Fruit fly (Drosophila melanogaster) whole organism, embryonic: Measurements from ENCODE around the gene RpS2.

Source experiments
- ATbp ChIP-seq: fragments of 200-800 bp; sonication (Bioruptor generic); optimal IDR thresholded peaks from 2 replicates; lab custom pipeline; 2017; ENCODE audit warnings: missing biosample characterization, mild to moderate bottlenecking, missing genetic modification characterization, missing genetic modification reagents
- B-H1 ChIP-seq: fragments of 200-800 bp; sonication (Bioruptor generic); IDR thresholded peaks from 3 replicates; pipeline ENCODE4 v1.3.6; 2022; ENCODE audit warnings: missing biosample characterization, missing genetic modification characterization
- CG12071 ChIP-seq: fragments of 200-800 bp; sonication (Bioruptor generic); optimal IDR thresholded peaks from 3 replicates; lab custom pipeline; 2018; ENCODE audit warnings: missing biosample characterization, mild to moderate bottlenecking, missing genetic modification characterization
- CG12104 ChIP-seq: fragments of 200-800 bp; sonication (Bioruptor generic); optimal IDR thresholded peaks from 3 replicates; lab custom pipeline; 2016; ENCODE audit warnings: missing biosample characterization, missing genetic modification characterization
- CG12659 ChIP-seq: fragments of 200-800 bp; sonication (Bioruptor generic); optimal IDR thresholded peaks from 3 replicates; lab custom pipeline; 2017; ENCODE audit warnings: mild to moderate bottlenecking, missing biosample characterization, missing genetic modification reagents, missing genetic modification characterization
- CG13775 ChIP-seq: fragments of 200-800 bp; sonication (Bioruptor generic); optimal IDR thresholded peaks from 3 replicates; lab custom pipeline; 2017; ENCODE audit warnings: missing biosample characterization, mild to moderate bottlenecking, missing genetic modification characterization
- CG16813 ChIP-seq: fragments of 200-800 bp; sonication (Bioruptor generic); IDR thresholded peaks from 3 replicates; pipeline ENCODE4 v1.3.6; 2022; ENCODE audit warnings: missing biosample characterization, missing genetic modification characterization; ENCODE audit not compliant: partially characterized antibody
- CG17361 ChIP-seq: fragments of 200-800 bp; sonication (Bioruptor generic); IDR thresholded peaks from 3 replicates; pipeline ENCODE4 v1.3.6; 2022; ENCODE audit warnings: missing biosample characterization, missing genetic modification characterization
- CG17385 ChIP-seq: fragments of 200-800 bp; sonication (Bioruptor generic); optimal IDR thresholded peaks from 3 replicates; lab custom pipeline; 2018; ENCODE audit warnings: missing biosample characterization, mild to moderate bottlenecking, missing genetic modification characterization
- CG17829 ChIP-seq: fragments of 200-800 bp; optimal IDR thresholded peaks from 2 replicates; lab custom pipeline; 2019; ENCODE audit warnings: missing biosample characterization, mild to moderate bottlenecking, missing genetic modification characterization, moderate library complexity
- CG18764 ChIP-seq: fragments of 200-800 bp; sonication (Bioruptor generic); optimal IDR thresholded peaks from 3 replicates; lab custom pipeline; 2016; ENCODE audit warnings: missing biosample characterization, missing genetic modification characterization
- CG30020 ChIP-seq: fragments of 200-800 bp; optimal IDR thresholded peaks from 2 replicates; lab custom pipeline; 2019; ENCODE audit warnings: missing biosample characterization, mild to moderate bottlenecking, missing genetic modification characterization, moderate library complexity
- CG31441 ChIP-seq: fragments of 200-800 bp; sonication (Bioruptor generic); IDR thresholded peaks from 2 replicates; pipeline ENCODE4 v1.3.6; 2022; ENCODE audit warnings: missing biosample characterization, missing genetic modification characterization
- CG33213 ChIP-seq: fragments of 200-800 bp; sonication (Bioruptor generic); optimal IDR thresholded peaks from 3 replicates; lab custom pipeline; 2016; ENCODE audit warnings: missing biosample characterization, missing genetic modification characterization
- CG4328 ChIP-seq: fragments of 200-800 bp; sonication (Bioruptor generic); optimal IDR thresholded peaks from 3 replicates; lab custom pipeline; 2017; ENCODE audit warnings: missing biosample characterization, missing genetic modification reagents, missing genetic modification characterization
- CG7271 ChIP-seq: fragments of 200-800 bp; sonication (Bioruptor generic); optimal IDR thresholded peaks from 2 replicates; lab custom pipeline; 2018; ENCODE audit warnings: missing biosample characterization, mild to moderate bottlenecking, missing genetic modification characterization, moderate library complexity
- CG7745 ChIP-seq: fragments of 200-800 bp; sonication (Bioruptor generic); optimal IDR thresholded peaks from 2 replicates; lab custom pipeline; 2018; ENCODE audit warnings: missing biosample characterization, mild to moderate bottlenecking, missing genetic modification characterization, moderate library complexity
- CG8765 ChIP-seq: fragments of 200-800 bp; sonication (Bioruptor generic); IDR thresholded peaks from 2 replicates; pipeline ENCODE4 v1.3.6; 2022; ENCODE audit warnings: missing biosample characterization, missing genetic modification characterization
- Chrac-16 ChIP-seq: fragments of 200-800 bp; sonication (Bioruptor generic); optimal IDR thresholded peaks from 3 replicates; lab custom pipeline; 2016; ENCODE audit warnings: missing biosample characterization, missing genetic modification characterization
- Deaf1 ChIP-seq: fragments of 200-800 bp; optimal IDR thresholded peaks from 3 replicates; lab custom pipeline; 2019; ENCODE audit warnings: missing biosample characterization, mild to moderate bottlenecking, missing genetic modification characterization, moderate library complexity
- Dref ChIP-seq: fragments of 200-800 bp; sonication (Bioruptor generic); IDR thresholded peaks from 2 replicates; pipeline ENCODE4 v1.3.6; 2022; ENCODE audit warnings: missing biosample characterization, missing genetic modification characterization
- Drgx ChIP-seq: fragments of 200-800 bp; sonication (Bioruptor generic); IDR thresholded peaks from 2 replicates; pipeline ENCODE4 v1.3.6; 2022; ENCODE audit warnings: missing biosample characterization, missing genetic modification characterization
- Hr39 ChIP-seq: fragments of >200 bp; optimal IDR thresholded peaks from 2 replicates; lab custom pipeline; 2017
- Jarid2 ChIP-seq: fragments of 200-800 bp; sonication (Bioruptor generic); optimal IDR thresholded peaks from 3 replicates; lab custom pipeline; 2017; ENCODE audit warnings: mild to moderate bottlenecking, missing biosample characterization, missing genetic modification reagents, missing genetic modification characterization
- Lim3 ChIP-seq: fragments of 200-800 bp; sonication (Bioruptor generic); IDR thresholded peaks from 2 replicates; pipeline ENCODE4 v1.3.6; 2022; ENCODE audit warnings: missing biosample characterization, missing genetic modification characterization
- Max ChIP-seq: fragments of 200-800 bp; sonication (Bioruptor generic); optimal IDR thresholded peaks from 2 replicates; lab custom pipeline; 2016; ENCODE audit warnings: missing biosample characterization, mild to moderate bottlenecking, missing genetic modification characterization
- Myb ChIP-seq: fragments of 200-800 bp; sonication (Bioruptor generic); optimal IDR thresholded peaks from 2 replicates; lab custom pipeline; 2016; ENCODE audit warnings: missing biosample characterization, missing genetic modification characterization
- Nf-YC ChIP-seq: fragments of 200-800 bp; optimal IDR thresholded peaks from 3 replicates; lab custom pipeline; 2019; ENCODE audit warnings: missing biosample characterization, mild to moderate bottlenecking, missing genetic modification characterization, moderate library complexity
- NfI ChIP-seq: fragments of 200-800 bp; sonication (Bioruptor generic); optimal IDR thresholded peaks from 3 replicates; lab custom pipeline; 2018; ENCODE audit warnings: missing biosample characterization, mild to moderate bottlenecking, missing genetic modification characterization, moderate library complexity
- Sin3A ChIP-seq: fragments of >200 bp; optimal IDR thresholded peaks from 2 replicates; lab custom pipeline; 2018
- Usf ChIP-seq: fragments of 200-800 bp; sonication (Bioruptor generic); optimal IDR thresholded peaks from 2 replicates; lab custom pipeline; 2017; ENCODE audit warnings: missing genotype, missing biosample characterization, missing genetic modification characterization
- az2 ChIP-seq: fragments of 200-800 bp; sonication (Bioruptor generic); optimal IDR thresholded peaks from 3 replicates; lab custom pipeline; 2016; ENCODE audit warnings: missing biosample characterization, missing genetic modification characterization
- bsh ChIP-seq, 2 experiments: fragments of 200-800 bp; sonication (Bioruptor generic); optimal IDR thresholded peaks; 2 replicates each; lab custom pipeline; 2017 to 2018; ENCODE audit warnings: mild to moderate bottlenecking in 2 of 2, missing biosample characterization in 2 of 2, missing genetic modification characterization in 2 of 2, moderate library complexity in 1 of 2
- crp ChIP-seq, 2 experiments: fragments of 200-800 bp; sonication (Bioruptor generic); optimal IDR thresholded peaks; 2 replicates in 1 of 2; 3 replicates in 1 of 2; lab custom pipeline; 2017; ENCODE audit warnings: missing biosample characterization in 2 of 2, missing genetic modification characterization in 2 of 2, mild to moderate bottlenecking in 1 of 2, moderate library complexity in 1 of 2
- dpn ChIP-seq, 2 experiments: fragments of 200-800 bp; sonication (Bioruptor generic); optimal IDR thresholded peaks; 3 replicates each; lab custom pipeline; 2016; ENCODE audit warnings: missing biosample characterization in 2 of 2, missing genetic modification characterization in 2 of 2
- eyg ChIP-seq: fragments of 200-800 bp; sonication (Bioruptor generic); optimal IDR thresholded peaks from 3 replicates; lab custom pipeline; 2016; ENCODE audit warnings: missing biosample characterization, missing genetic modification characterization
- fd3F ChIP-seq: fragments of 200-800 bp; sonication (Bioruptor generic); optimal IDR thresholded peaks from 2 replicates; lab custom pipeline; 2018; ENCODE audit warnings: missing biosample characterization, mild to moderate bottlenecking, missing genetic modification characterization, moderate library complexity
- fd96Cb ChIP-seq: fragments of 200-800 bp; sonication (Bioruptor generic); optimal IDR thresholded peaks from 2 replicates; lab custom pipeline; 2018; ENCODE audit warnings: missing biosample characterization, mild to moderate bottlenecking, missing genetic modification characterization, moderate library complexity
- gcm ChIP-seq: fragments of 200-800 bp; sonication (Bioruptor generic); optimal IDR thresholded peaks from 2 replicates; lab custom pipeline; 2019; ENCODE audit warnings: missing biosample characterization, mild to moderate bottlenecking, missing genetic modification characterization, moderate library complexity
- gfzf ChIP-seq: fragments of 200-800 bp; sonication (Bioruptor generic); optimal IDR thresholded peaks from 2 replicates; lab custom pipeline; 2016; ENCODE audit warnings: missing biosample characterization, mild to moderate bottlenecking, missing genetic modification characterization, moderate library complexity
- inv ChIP-seq: fragments of 200-800 bp; sonication (Bioruptor generic); IDR thresholded peaks from 2 replicates; pipeline ENCODE4 v1.3.6; 2022; ENCODE audit warnings: missing biosample characterization, missing genetic modification characterization; ENCODE audit not compliant: partially characterized antibody
- kni ChIP-seq: fragments of 200-800 bp; sonication (Bioruptor generic); optimal IDR thresholded peaks from 3 replicates; lab custom pipeline; 2017; ENCODE audit warnings: mild to moderate bottlenecking, missing biosample characterization, missing genetic modification reagents, missing genetic modification characterization
- mld ChIP-seq: fragments of 200-800 bp; sonication (Bioruptor generic); IDR thresholded peaks from 3 replicates; pipeline ENCODE4 v1.3.6; 2022; ENCODE audit warnings: missing biosample characterization, missing genetic modification characterization; ENCODE audit not compliant: partially characterized antibody
- salm ChIP-seq: fragments of 200-800 bp; sonication (Bioruptor generic); optimal IDR thresholded peaks from 2 replicates; lab custom pipeline; 2018; ENCODE audit warnings: missing biosample characterization, mild to moderate bottlenecking, missing genetic modification characterization
- sd ChIP-seq: fragments of 200-800 bp; sonication (Bioruptor generic); optimal IDR thresholded peaks from 3 replicates; lab custom pipeline; 2018; ENCODE audit warnings: missing biosample characterization, mild to moderate bottlenecking, missing genetic modification characterization, moderate library complexity
- shn ChIP-seq: fragments of 200-800 bp; sonication (Bioruptor generic); optimal IDR thresholded peaks from 3 replicates; lab custom pipeline; 2016; ENCODE audit warnings: missing biosample characterization, missing genetic modification characterization
- so ChIP-seq: fragments of 200-800 bp; sonication (Bioruptor generic); IDR thresholded peaks from 3 replicates; pipeline ENCODE4 v1.3.6; 2022; ENCODE audit warnings: missing biosample characterization, missing genetic modification characterization
- stwl ChIP-seq: fragments of 200-800 bp; sonication (Bioruptor generic); optimal IDR thresholded peaks from 3 replicates; lab custom pipeline; 2018; ENCODE audit warnings: missing biosample characterization, mild to moderate bottlenecking, missing genetic modification characterization, moderate library complexity
- sug ChIP-seq: fragments of 200-800 bp; optimal IDR thresholded peaks from 2 replicates; lab custom pipeline; 2019; ENCODE audit warnings: missing biosample characterization, mild to moderate bottlenecking, missing genetic modification characterization, moderate library complexity
- trh ChIP-seq: fragments of 200-800 bp; sonication (Bioruptor generic); optimal IDR thresholded peaks from 2 replicates; lab custom pipeline; 2016; ENCODE audit warnings: missing biosample characterization, missing genetic modification characterization

Gene RpS2

dm6 chr2L:9912570-9913260 lies 15.4 kb upstream of the RpS2 start, which contains the start of the genes Etl1 and Srp54 (continued):
- TF ChIP-seq CG12104 (GFP tag; lab: Kevin White, UChicago), result no peak
- TF ChIP-seq gcm (GFP tag; lab: Kevin White, UChicago), result peak; percentile 13
- peak; percentile 9 for TF ChIP-seq sug (tag; lab: Kevin White, UChicago)
- TF ChIP-seq sd (tag; lab: Kevin White, UChicago), result peak; percentile 20
- no peak for TF ChIP-seq CG33213
- TF ChIP-seq inv (GFP tag; lab: Robert Waterston, UW), result no peak
- TF ChIP-seq fd3F (GFP tag; lab: Kevin White, UChicago), result no peak
- TF ChIP-seq Jarid2 (GFP tag; lab: Kevin White, UChicago), result no peak
- no peak for TF ChIP-seq B-H1 (GFP tag; lab: Robert Waterston, UW)
- no peak for TF ChIP-seq CG4328 (GFP tag; lab: Kevin White, UChicago)
- no peak for TF ChIP-seq so (GFP tag; lab: Robert Waterston, UW)
- peak; percentile 67 for TF ChIP-seq gfzf
- TF ChIP-seq CG8765 (GFP tag; lab: Robert Waterston, UW), result no peak
- TF ChIP-seq CG31441 (GFP tag; lab: Robert Waterston, UW), result 0 out of 2 replicates have a peak, but pooled peaks have one; percentile 20
- no peak for TF ChIP-seq az2 (GFP tag; lab: Kevin White, UChicago)
- no peak for TF ChIP-seq Chrac-16
- 0 out of 3 replicates have a peak, but pooled peaks have one; percentile 1 for TF ChIP-seq CG16813
- TF ChIP-seq CG12071 (GFP tag; lab: Kevin White, UChicago), result no peak
- no peak for TF ChIP-seq trh (GFP tag; lab: Kevin White, UChicago)
- TF ChIP-seq CG18764 (GFP tag; lab: Kevin White, UChicago), result no peak
- no peak for TF ChIP-seq salm (tag; lab: Kevin White, UChicago)
- TF ChIP-seq fd96Cb (tag; lab: Kevin White, UChicago), result no peak
- TF ChIP-seq Lim3 (GFP tag; lab: Robert Waterston, UW), result no peak
- no peak for TF ChIP-seq Deaf1
- no peak for TF ChIP-seq bsh (GFP tag; optimal IDR thresholded peaks at IDR 0.05; lab: Kevin White, UChicago)
- peak; percentile 71 for TF ChIP-seq stwl (tag; lab: Kevin White, UChicago)
- TF ChIP-seq crp (GFP tag; optimal IDR thresholded peaks at IDR 0.05; lab: Kevin White, UChicago), result peak in 1 of 2 experiments; percentile 8
- peak; percentile 60 for TF ChIP-seq CG12659 (GFP tag; lab: Kevin White, UChicago)
- TF ChIP-seq shn (GFP tag; lab: Kevin White, UChicago), result no peak
- peak; percentile 56 for TF ChIP-seq CG30020 (tag; lab: Kevin White, UChicago)
- no peak for TF ChIP-seq CG7271 (tag; lab: Kevin White, UChicago)
- TF ChIP-seq Usf (GFP tag; lab: Kevin White, UChicago), result no peak
- TF ChIP-seq Dref (GFP tag; lab: Robert Waterston, UW), result peak; percentile 56
- TF ChIP-seq Max, result peak; percentile 5
- peak; percentile 27; the same call in 1 of the 3 replicates for TF ChIP-seq CG17361 (GFP tag; lab: Robert Waterston, UW)
- TF ChIP-seq CG13775, result no peak
- TF ChIP-seq CG7745 (tag; lab: Kevin White, UChicago), result no peak
- no peak for TF ChIP-seq Hr39 (lab: Kevin White, UChicago)
- TF ChIP-seq Sin3A (lab: Kevin White, UChicago), result peak; percentile 93
- TF ChIP-seq Nf-YC (tag; lab: Kevin White, UChicago), result peak; percentile 35
- no peak for TF ChIP-seq CG17385 (GFP tag; lab: Kevin White, UChicago)
- TF ChIP-seq mld (GFP tag; lab: Robert Waterston, UW), result no peak
- TF ChIP-seq ATbp (GFP tag; lab: Kevin White, UChicago), result no peak
- TF ChIP-seq NfI (GFP tag; lab: Kevin White, UChicago), result no peak
- no peak for TF ChIP-seq eyg (GFP tag; lab: Kevin White, UChicago)
- no peak for TF ChIP-seq dpn (GFP tag; optimal IDR thresholded peaks at IDR 0.05; lab: Kevin White, UChicago)
- TF ChIP-seq Drgx (GFP tag; lab: Robert Waterston, UW), result no peak
- peak; percentile 6 for TF ChIP-seq Myb
- no peak for TF ChIP-seq kni
- no peak for TF ChIP-seq CG17829
